Fruit fly (Drosophila melanogaster) whole organism, embryonic: ENCODE data around the gene CG31174.

ENCODE experiments used
- Adf1 ChIP-seq: fragments of 200-800 bp; sonication (Bioruptor generic); IDR thresholded peaks from 2 replicates; pipeline ENCODE4 v1.3.6; 2022; ENCODE audit warnings: missing biosample characterization, missing genetic modification characterization
- Bgb ChIP-seq: fragments of 200-800 bp; sonication (Bioruptor generic); IDR thresholded peaks from 2 replicates; pipeline ENCODE4 v1.3.6; 2022; ENCODE audit warnings: missing biosample characterization, missing genetic modification characterization; ENCODE audit not compliant: partially characterized antibody
- CG12155 ChIP-seq: fragments of 200-800 bp; sonication (Bioruptor generic); optimal IDR thresholded peaks from 3 replicates; lab custom pipeline; 2016; ENCODE audit warnings: missing biosample characterization, missing genetic modification characterization
- CG14014 ChIP-seq: fragments of 200-800 bp; sonication (Bioruptor generic); IDR thresholded peaks from 2 replicates; pipeline ENCODE4 v1.3.6; 2022; ENCODE audit warnings: missing biosample characterization, missing genetic modification characterization
- CG14441 ChIP-seq: fragments of 200-800 bp; sonication (Bioruptor generic); IDR thresholded peaks from 2 replicates; pipeline ENCODE4 v1.3.6; 2022; ENCODE audit warnings: missing biosample characterization, missing genetic modification characterization
- CG14667 ChIP-seq: fragments of 200-800 bp; sonication (Bioruptor generic); IDR thresholded peaks from 2 replicates; pipeline ENCODE4 v1.3.6; 2022; ENCODE audit warnings: missing biosample characterization, missing genetic modification characterization
- CG15514 ChIP-seq: fragments of 200-800 bp; sonication (Bioruptor generic); optimal IDR thresholded peaks from 3 replicates; lab custom pipeline; 2017; ENCODE audit warnings: missing biosample characterization, missing genetic modification characterization, mild to moderate bottlenecking, moderate library complexity, missing genetic modification reagents
- CG17359 ChIP-seq: fragments of 200-800 bp; sonication (Bioruptor generic); optimal IDR thresholded peaks from 3 replicates; lab custom pipeline; 2018; ENCODE audit warnings: missing biosample characterization, mild to moderate bottlenecking, missing genetic modification characterization, moderate library complexity
- CG17802 ChIP-seq: fragments of 200-800 bp; sonication (Bioruptor generic); optimal IDR thresholded peaks from 2 replicates; lab custom pipeline; 2018; ENCODE audit warnings: missing biosample characterization, mild to moderate bottlenecking, missing genetic modification characterization, moderate library complexity
- CG18764 ChIP-seq: fragments of 200-800 bp; sonication (Bioruptor generic); optimal IDR thresholded peaks from 3 replicates; lab custom pipeline; 2016; ENCODE audit warnings: missing biosample characterization, missing genetic modification characterization
- CG2889 ChIP-seq: fragments of 200-800 bp; sonication (Bioruptor generic); IDR thresholded peaks from 3 replicates; pipeline ENCODE4 v1.3.6; 2022; ENCODE audit warnings: missing biosample characterization, missing genetic modification characterization
- CG3407 ChIP-seq: fragments of 200-800 bp; sonication (Bioruptor generic); optimal IDR thresholded peaks from 2 replicates; lab custom pipeline; 2018; ENCODE audit warnings: missing biosample characterization, mild to moderate bottlenecking, missing genetic modification characterization
- CG4707 ChIP-seq: fragments of 200-800 bp; sonication (Bioruptor generic); optimal IDR thresholded peaks from 2 replicates; lab custom pipeline; 2018; ENCODE audit warnings: missing biosample characterization, mild to moderate bottlenecking, missing genetic modification characterization, moderate library complexity
- CG4730 ChIP-seq: fragments of 200-800 bp; sonication (Bioruptor generic); IDR thresholded peaks from 2 replicates; pipeline ENCODE4 v1.3.6; 2022; ENCODE audit warnings: missing biosample characterization, missing genetic modification characterization
- CG4820 ChIP-seq: fragments of 200-800 bp; sonication (Bioruptor generic); optimal IDR thresholded peaks from 3 replicates; lab custom pipeline; 2016; ENCODE audit warnings: missing biosample characterization, missing genetic modification characterization
- CG7271 ChIP-seq: fragments of 200-800 bp; sonication (Bioruptor generic); optimal IDR thresholded peaks from 2 replicates; lab custom pipeline; 2018; ENCODE audit warnings: missing biosample characterization, mild to moderate bottlenecking, missing genetic modification characterization, moderate library complexity
- CG7928 ChIP-seq: fragments of 200-800 bp; sonication (Bioruptor generic); optimal IDR thresholded peaks from 2 replicates; lab custom pipeline; 2017; ENCODE audit warnings: missing biosample characterization, mild to moderate bottlenecking, missing genetic modification characterization
- CG8089 ChIP-seq: fragments of 200-800 bp; sonication (Bioruptor generic); optimal IDR thresholded peaks from 3 replicates; lab custom pipeline; 2016; ENCODE audit warnings: missing biosample characterization, missing genetic modification characterization
- CG9727 ChIP-seq: fragments of 200-800 bp; sonication (Bioruptor generic); optimal IDR thresholded peaks from 3 replicates; lab custom pipeline; 2017; ENCODE audit warnings: missing biosample characterization, mild to moderate bottlenecking, missing genetic modification characterization
- CkIIα-i1 ChIP-seq: fragments of 200-800 bp; sonication (Bioruptor generic); IDR thresholded peaks from 2 replicates; pipeline ENCODE4 v1.3.6; 2022; ENCODE audit warnings: missing biosample characterization, missing genetic modification characterization
- E2f1 ChIP-seq: fragments of 200-800 bp; sonication (Bioruptor generic); IDR thresholded peaks from 2 replicates; pipeline ENCODE4 v1.3.6; 2022; ENCODE audit warnings: missing biosample characterization, missing genetic modification characterization
- ERR ChIP-seq: fragments of 200-800 bp; sonication (Bioruptor generic); optimal IDR thresholded peaks from 2 replicates; lab custom pipeline; 2016; ENCODE audit warnings: missing biosample characterization, missing genetic modification characterization
- Lim3 ChIP-seq: fragments of 200-800 bp; sonication (Bioruptor generic); IDR thresholded peaks from 2 replicates; pipeline ENCODE4 v1.3.6; 2022; ENCODE audit warnings: missing biosample characterization, missing genetic modification characterization
- MESR4 ChIP-seq: fragments of 200-800 bp; sonication (Bioruptor generic); optimal IDR thresholded peaks from 2 replicates; lab custom pipeline; 2018; ENCODE audit warnings: missing biosample characterization, mild to moderate bottlenecking, missing genetic modification characterization, moderate library complexity
- Myb ChIP-seq: fragments of 200-800 bp; sonication (Bioruptor generic); optimal IDR thresholded peaks from 2 replicates; lab custom pipeline; 2016; ENCODE audit warnings: missing biosample characterization, missing genetic modification characterization
- Nf-YA ChIP-seq: fragments of 200-800 bp; sonication (Bioruptor generic); IDR thresholded peaks from 2 replicates; pipeline ENCODE4 v1.3.6; 2022; ENCODE audit warnings: missing biosample characterization, missing genetic modification characterization
- Optix ChIP-seq: fragments of 200-800 bp; sonication (Bioruptor generic); IDR thresholded peaks from 3 replicates; pipeline ENCODE4 v1.3.6; 2022; ENCODE audit warnings: missing biosample characterization, missing genetic modification characterization
- PHDP ChIP-seq: fragments of 200-800 bp; sonication (Bioruptor generic); optimal IDR thresholded peaks from 3 replicates; lab custom pipeline; 2018; ENCODE audit warnings: missing biosample characterization, mild to moderate bottlenecking, missing genetic modification characterization, moderate library complexity
- Rfx ChIP-seq: fragments of 200-800 bp; sonication (Bioruptor generic); IDR thresholded peaks from 2 replicates; pipeline ENCODE4 v1.3.6; 2022; ENCODE audit warnings: missing biosample characterization, missing genetic modification characterization
- Rx ChIP-seq: fragments of 200-800 bp; sonication (Bioruptor generic); IDR thresholded peaks from 2 replicates; pipeline ENCODE4 v1.3.6; 2022; ENCODE audit warnings: missing biosample characterization, missing genetic modification characterization
- Sry-δ ChIP-seq: fragments of 200-800 bp; sonication (Bioruptor generic); optimal IDR thresholded peaks from 2 replicates; lab custom pipeline; 2016; ENCODE audit warnings: missing biosample characterization, missing genetic modification characterization
- TFAM ChIP-seq: fragments of 200-800 bp; sonication (Bioruptor generic); optimal IDR thresholded peaks from 2 replicates; lab custom pipeline; 2017; ENCODE audit warnings: missing biosample characterization, missing genetic modification characterization, inconsistent platforms
- aop ChIP-seq: fragments of 200-800 bp; sonication (Bioruptor generic); IDR thresholded peaks from 2 replicates; pipeline ENCODE4 v1.3.6; 2022; ENCODE audit warnings: missing biosample characterization, missing genetic modification characterization
- br ChIP-seq: fragments of >200 bp; optimal IDR thresholded peaks from 2 replicates; lab custom pipeline; 2017
- chn ChIP-seq: fragments of 200-800 bp; sonication (Bioruptor generic); optimal IDR thresholded peaks from 2 replicates; lab custom pipeline; 2016; ENCODE audit warnings: missing biosample characterization, missing genetic modification characterization
- fd102C ChIP-seq: fragments of 200-800 bp; sonication (Bioruptor generic); optimal IDR thresholded peaks from 2 replicates; lab custom pipeline; 2018; ENCODE audit warnings: missing biosample characterization, mild to moderate bottlenecking, missing genetic modification characterization, moderate library complexity
- insv ChIP-seq, 2 experiments: fragments of 200-800 bp; sonication (Bioruptor generic); optimal IDR thresholded peaks; 3 replicates each; lab custom pipeline; 2016 to 2018; ENCODE audit warnings: missing biosample characterization in 2 of 2, missing genetic modification characterization in 2 of 2
- klu ChIP-seq: fragments of 200-800 bp; sonication (Bioruptor generic); IDR thresholded peaks from 2 replicates; pipeline ENCODE4 v1.3.6; 2022; ENCODE audit warnings: missing biosample characterization, missing genetic modification characterization
- pan ChIP-seq, 4 experiments: fragments of >200 bp in 3 of 4; fragments of 200-800 bp in 1 of 4; sonication (Bioruptor generic) in 1 of 4; optimal IDR thresholded peaks in 3 of 4; IDR thresholded peaks in 1 of 4; 2 replicates each; pipeline versions ENCODE4 v1.3.6 to Lab custom; 2017 to 2022; ENCODE audit warnings: missing biosample characterization in 2 of 4, missing genetic modification characterization in 2 of 4, mixed read lengths in 1 of 4
- pho ChIP-seq: fragments of 200-800 bp; sonication (Bioruptor generic); optimal IDR thresholded peaks from 2 replicates; lab custom pipeline; 2016; ENCODE audit warnings: missing biosample characterization, missing genetic modification characterization
- ranshi ChIP-seq: fragments of 200-800 bp; sonication (Bioruptor generic); IDR thresholded peaks from 2 replicates; pipeline ENCODE4 v1.3.6; 2022; ENCODE audit warnings: missing biosample characterization, missing genetic modification characterization
- repo ChIP-seq: fragments of 200-800 bp; sonication (Bioruptor generic); optimal IDR thresholded peaks from 2 replicates; lab custom pipeline; 2016; ENCODE audit warnings: missing biosample characterization, missing genetic modification characterization
- sim ChIP-seq: fragments of 200-800 bp; sonication (Bioruptor generic); IDR thresholded peaks from 2 replicates; pipeline ENCODE4 v1.3.6; 2022; ENCODE audit warnings: missing biosample characterization, missing genetic modification characterization
- sima ChIP-seq: fragments of 200-800 bp; sonication (Bioruptor generic); optimal IDR thresholded peaks from 2 replicates; lab custom pipeline; 2016; ENCODE audit warnings: missing biosample characterization, missing genetic modification characterization
- slbo ChIP-seq: fragments of 200-800 bp; sonication (Bioruptor generic); IDR thresholded peaks from 2 replicates; pipeline ENCODE4 v1.3.6; 2022; ENCODE audit warnings: missing biosample characterization, missing genetic modification characterization
- ssp ChIP-seq: fragments of 200-800 bp; sonication (Bioruptor generic); IDR thresholded peaks from 2 replicates; pipeline ENCODE4 v1.3.6; 2022; ENCODE audit warnings: missing biosample characterization, missing genetic modification characterization
- stc ChIP-seq: fragments of 200-800 bp; sonication (Bioruptor generic); IDR thresholded peaks from 2 replicates; pipeline ENCODE4 v1.3.6; 2022; ENCODE audit warnings: missing biosample characterization, missing genetic modification characterization
- tll ChIP-seq, 2 experiments: fragments of 200-800 bp in 1 of 2; fragments of >200 bp in 1 of 2; sonication (Bioruptor generic) in 1 of 2; optimal IDR thresholded peaks; 2 replicates each; lab custom pipeline; 2017 to 2019; ENCODE audit warnings: missing biosample characterization in 2 of 2, missing genetic modification characterization in 2 of 2, mild to moderate bottlenecking in 1 of 2, moderate library complexity in 1 of 2
- ttk ChIP-seq: fragments of 200-800 bp; sonication (Bioruptor generic); IDR thresholded peaks from 2 replicates; pipeline ENCODE4 v2.1.2; 2022; ENCODE audit warnings: missing biosample characterization, missing genetic modification characterization
- zfh1 ChIP-seq: fragments of 200-800 bp; sonication (Bioruptor generic); IDR thresholded peaks from 3 replicates; pipeline ENCODE4 v1.3.6; 2022; ENCODE audit warnings: missing biosample characterization, missing genetic modification characterization

The CG31174 gene

dm6 chr3R:21870158-21870971, 1.1 kb upstream of the CG31174 start, which contains the start of gene CG31431 (continued):
- no peak for TF ChIP-seq pan (optimal IDR thresholded peaks at IDR 0.05; lab: Kevin White, UChicago)
- peak in 1 of 2 experiments; percentile 98 for TF ChIP-seq pan (GFP tag; optimal IDR thresholded peaks at IDR 0.05 in 1 of 2, IDR thresholded peaks at IDR 0.05 in 1 of 2)
- peak; percentile 90 for TF ChIP-seq CG3407
- TF ChIP-seq CG17359 (tag; lab: Kevin White, UChicago): peak; percentile 97
- peak; percentile 94 for TF ChIP-seq sima (GFP tag; lab: Kevin White, UChicago)
- TF ChIP-seq ssp (GFP tag; lab: Robert Waterston, UW): peak; percentile 89
- TF ChIP-seq stc (GFP tag; lab: Robert Waterston, UW): peak; percentile 95
- TF ChIP-seq slbo (GFP tag; lab: Robert Waterston, UW): peak; percentile 99
- TF ChIP-seq CG14441 (GFP tag; lab: Robert Waterston, UW): peak; percentile 97
- peak; percentile 97 for TF ChIP-seq ERR
- TF ChIP-seq Myb: peak; percentile 90
- peak; percentile 62 for TF ChIP-seq MESR4
- peak; percentile 97 for TF ChIP-seq repo (GFP tag; lab: Kevin White, UChicago)
- TF ChIP-seq Adf1 (GFP tag; lab: Robert Waterston, UW): peak; percentile 86
- TF ChIP-seq ranshi: peak; percentile 98
- TF ChIP-seq Rx: peak; percentile 96
- peak; percentile 94 for TF ChIP-seq Optix (GFP tag; lab: Robert Waterston, UW)
- TF ChIP-seq chn: peak; percentile 94
- peak; percentile 97 for TF ChIP-seq E2f1 (GFP tag; lab: Robert Waterston, UW)
- peak; percentile 94 for TF ChIP-seq CG18764 (GFP tag; lab: Kevin White, UChicago)
- peak; percentile 94 for TF ChIP-seq sim (GFP tag; lab: Robert Waterston, UW)
- TF ChIP-seq ttk (GFP tag; lab: Robert Waterston, UW): peak; percentile 96
- TF ChIP-seq Rfx (GFP tag; lab: Robert Waterston, UW): peak; percentile 99
- TF ChIP-seq CkIIα-i1: peak; percentile 84
- TF ChIP-seq CG8089: peak; percentile 95
- peak; percentile 91 for TF ChIP-seq aop
- TF ChIP-seq CG2889 (GFP tag; lab: Robert Waterston, UW): peak; percentile 94
- peak; percentile 97 for TF ChIP-seq CG9727
- peak; percentile 98 for TF ChIP-seq zfh1 (GFP tag; lab: Robert Waterston, UW)
- peak; percentile 96 for TF ChIP-seq CG14667
- TF ChIP-seq CG7271 (tag; lab: Kevin White, UChicago): peak; percentile 88
- TF ChIP-seq CG14014 (GFP tag; lab: Robert Waterston, UW): peak; percentile 98
- peak; percentile 79 for TF ChIP-seq CG17802 (tag; lab: Kevin White, UChicago)
- TF ChIP-seq fd102C (GFP tag; lab: Kevin White, UChicago): peak; percentile 75
- TF ChIP-seq Nf-YA (GFP tag; lab: Robert Waterston, UW): peak; percentile 95
- TF ChIP-seq br (lab: Kevin White, UChicago): no peak
- peak; percentile 98 for TF ChIP-seq CG4820 (GFP tag; lab: Kevin White, UChicago)
- peak; percentile 78 for TF ChIP-seq Sry-δ
- peak in 1 of 2 experiments; percentile 72 for TF ChIP-seq tll (GFP tag; optimal IDR thresholded peaks at IDR 0.05; lab: Kevin White, UChicago)
- peak; percentile 97 for TF ChIP-seq pho (GFP tag; lab: Kevin White, UChicago)
- peak; percentile 84 for TF ChIP-seq CG4707
- peak; percentile 95 for TF ChIP-seq klu
- TF ChIP-seq Bgb (GFP tag; lab: Robert Waterston, UW): no peak
- TF ChIP-seq insv (GFP tag; optimal IDR thresholded peaks at IDR 0.05; lab: Kevin White, UChicago): peak; percentile 19 to 70
- TF ChIP-seq Lim3 (GFP tag; lab: Robert Waterston, UW): peak; percentile 79
- TF ChIP-seq CG4730: peak; percentile 95
- peak; percentile 80 for TF ChIP-seq CG7928 (GFP tag; lab: Kevin White, UChicago)
- peak; percentile 78 for TF ChIP-seq TFAM (GFP tag; lab: Kevin White, UChicago)
- peak; percentile 96 for TF ChIP-seq CG12155 (GFP tag; lab: Kevin White, UChicago)
- TF ChIP-seq PHDP (tag; lab: Kevin White, UChicago): peak; percentile 98
- peak; percentile 93 for TF ChIP-seq CG15514
